Worm (Caenorhabditis elegans) whole organism, young adult: ENCODE measurements around the gene F55A11.8.

Experiments used
- B0261.1 ChIP-seq: sonication (generic microtip); optimal IDR thresholded peaks from 2 replicates; lab custom pipeline; 2016; ENCODE audit warnings: mild to moderate bottlenecking, missing genetic modification characterization, moderate library complexity, missing compliant biosample characterization
- F10E7.11 ChIP-seq: sonication (generic microtip); optimal IDR thresholded peaks from 2 replicates; lab custom pipeline; 2017; ENCODE audit warnings: mild to moderate bottlenecking, missing genetic modification characterization, moderate library complexity, missing compliant biosample characterization
- F49E8.2 ChIP-seq: sonication (generic microtip); optimal IDR thresholded peaks from 3 replicates; lab custom pipeline; 2017; ENCODE audit warnings: missing genetic modification characterization, mild to moderate bottlenecking, missing compliant biosample characterization, antibody characterized with exemption, moderate library complexity; ENCODE audit not compliant: insufficient read depth
- F55B11.4 ChIP-seq: sonication (generic microtip); optimal IDR thresholded peaks from 2 replicates; lab custom pipeline; 2016; ENCODE audit warnings: missing compliant biosample characterization, missing genetic modification characterization, borderline replicate concordance; ENCODE audit not compliant: insufficient read depth
- F57C9.4 ChIP-seq: sonication (generic microtip); optimal IDR thresholded peaks from 2 replicates; lab custom pipeline; 2017; ENCODE audit warnings: mild to moderate bottlenecking, missing genetic modification characterization, missing compliant biosample characterization
- K11D2.4 ChIP-seq: fragments of 200-800 bp; sonication (Bioruptor generic); IDR thresholded peaks from 2 replicates; pipeline ENCODE4 v1.3.6; 2022; ENCODE audit warnings: missing genetic modification reagents, missing genetic modification characterization, missing compliant biosample characterization
- K12H6.12 ChIP-seq: fragments of 200-800 bp; sonication (Bioruptor generic); optimal IDR thresholded peaks from 2 replicates; lab custom pipeline; 2018; ENCODE audit warnings: mild to moderate bottlenecking, missing genetic modification characterization, missing compliant biosample characterization
- Y53G8AR.9 ChIP-seq: fragments of 200-800 bp; sonication (Bioruptor generic); conservative IDR thresholded peaks from 2 replicates; pipeline ENCODE4 v1.3.6; 2022; ENCODE audit warnings: missing genetic modification reagents, missing genetic modification characterization, missing compliant biosample characterization
- aptf-2 ChIP-seq: fragments of 200-800 bp; sonication (Bioruptor generic); conservative IDR thresholded peaks from 2 replicates; pipeline ENCODE4 v1.3.6; 2022; ENCODE audit warnings: missing genetic modification reagents, missing genetic modification characterization, missing compliant biosample characterization
- atf-7 ChIP-seq: sonication (generic microtip); optimal IDR thresholded peaks from 2 replicates; lab custom pipeline; 2017; ENCODE audit warnings: mild to moderate bottlenecking, missing genetic modification characterization, missing compliant biosample characterization
- attf-5 ChIP-seq: fragments of 200-800 bp; sonication (Bioruptor generic); optimal IDR thresholded peaks from 2 replicates; lab custom pipeline; 2018; ENCODE audit warnings: mild to moderate bottlenecking, missing genetic modification characterization, missing compliant biosample characterization
- bed-2 ChIP-seq: fragments of 200-800 bp; sonication (Bioruptor generic); IDR thresholded peaks from 2 replicates; pipeline ENCODE4 v1.3.6; 2022; ENCODE audit warnings: missing genetic modification reagents, missing genetic modification characterization, missing compliant biosample characterization
- ceh-27 ChIP-seq: fragments of 200-800 bp; sonication (Bioruptor generic); optimal IDR thresholded peaks from 2 replicates; lab custom pipeline; 2018; ENCODE audit warnings: mild to moderate bottlenecking, missing genetic modification characterization, moderate library complexity, missing compliant biosample characterization
- ceh-91 ChIP-seq: fragments of 200-800 bp; sonication (Bioruptor generic); IDR thresholded peaks from 2 replicates; pipeline ENCODE4 v1.3.6; 2022; ENCODE audit warnings: missing genetic modification reagents, missing genetic modification characterization, missing compliant biosample characterization
- dpff-1 ChIP-seq: sonication (generic microtip); optimal IDR thresholded peaks from 2 replicates; lab custom pipeline; 2017; ENCODE audit warnings: mild to moderate bottlenecking, missing genetic modification characterization, missing compliant biosample characterization
- egl-44 ChIP-seq: fragments of 200-800 bp; sonication (Bioruptor generic); IDR thresholded peaks from 2 replicates; pipeline ENCODE4 v1.3.6; 2022; ENCODE audit warnings: missing genetic modification reagents, missing genetic modification characterization, missing compliant biosample characterization
- hlh-12 ChIP-seq: sonication (generic microtip); optimal IDR thresholded peaks from 2 replicates; lab custom pipeline; 2016; ENCODE audit warnings: missing genetic modification characterization, missing compliant biosample characterization
- hmg-20 ChIP-seq: fragments of 200-800 bp; sonication (Bioruptor generic); IDR thresholded peaks from 2 replicates; pipeline ENCODE4 v1.3.6; 2022; ENCODE audit warnings: missing genetic modification reagents, missing genetic modification characterization, missing compliant biosample characterization
- let-526 ChIP-seq: fragments of 200-800 bp; sonication (Bioruptor generic); IDR thresholded peaks from 2 replicates; pipeline ENCODE4 v1.3.6; 2022; ENCODE audit warnings: missing genetic modification reagents, missing genetic modification characterization, missing compliant biosample characterization
- lin-40 ChIP-seq: sonication (generic microtip); optimal IDR thresholded peaks from 2 replicates; lab custom pipeline; 2016; ENCODE audit warnings: missing genetic modification characterization, mild to moderate bottlenecking, missing compliant biosample characterization, missing genotype, missing genetic modification reagents
- lsl-1 ChIP-seq: fragments of 200-800 bp; sonication (Bioruptor generic); optimal IDR thresholded peaks from 2 replicates; lab custom pipeline; 2018; ENCODE audit warnings: mild to moderate bottlenecking, missing genetic modification characterization, moderate library complexity, missing compliant biosample characterization
- lsy-27 ChIP-seq: sonication (generic microtip); optimal IDR thresholded peaks from 2 replicates; lab custom pipeline; 2017; ENCODE audit warnings: missing genetic modification characterization, mild to moderate bottlenecking, missing compliant biosample characterization, antibody characterized with exemption, missing genotype, borderline replicate concordance; ENCODE audit not compliant: insufficient read depth
- madf-10 ChIP-seq: sonication (generic microtip); optimal IDR thresholded peaks from 2 replicates; lab custom pipeline; 2016; ENCODE audit warnings: mild to moderate bottlenecking, missing genetic modification characterization, missing compliant biosample characterization
- madf-6 ChIP-seq: fragments of 200-800 bp; sonication (Bioruptor generic); IDR thresholded peaks from 2 replicates; pipeline ENCODE4 v1.3.6; 2022; ENCODE audit warnings: missing genetic modification reagents, missing genetic modification characterization, missing compliant biosample characterization
- nhr-179 ChIP-seq: sonication (generic microtip); optimal IDR thresholded peaks from 2 replicates; lab custom pipeline; 2016; ENCODE audit warnings: mild to moderate bottlenecking, missing genetic modification characterization, missing compliant biosample characterization
- nhr-80 ChIP-seq: sonication (generic microtip); optimal IDR thresholded peaks from 2 replicates; lab custom pipeline; 2016; ENCODE audit warnings: missing genetic modification characterization, missing compliant biosample characterization
- nhr-90 ChIP-seq: sonication (generic microtip); optimal IDR thresholded peaks from 2 replicates; lab custom pipeline; 2016; ENCODE audit warnings: missing genotype, mild to moderate bottlenecking, missing genetic modification characterization, missing compliant biosample characterization
- sdz-38 ChIP-seq: sonication (generic microtip); optimal IDR thresholded peaks from 2 replicates; lab custom pipeline; 2016; ENCODE audit warnings: missing genotype, missing genetic modification characterization, missing compliant biosample characterization
- somi-1 ChIP-seq: fragments of 200-800 bp; sonication (Bioruptor generic); optimal IDR thresholded peaks from 2 replicates; lab custom pipeline; 2018; ENCODE audit warnings: mild to moderate bottlenecking, missing genetic modification characterization, missing compliant biosample characterization
- tbp1 ChIP-seq: fragments of 200-800 bp; sonication (Bioruptor generic); optimal IDR thresholded peaks from 2 replicates; lab custom pipeline; 2018; ENCODE audit warnings: mild to moderate bottlenecking, missing genetic modification characterization, missing compliant biosample characterization
- tbx-9 ChIP-seq: sonication (generic microtip); optimal IDR thresholded peaks from 2 replicates; lab custom pipeline; 2016; ENCODE audit warnings: borderline replicate concordance, missing genetic modification characterization, inconsistent platforms, missing compliant biosample characterization
- tlf-1 ChIP-seq: fragments of 200-800 bp; sonication (Bioruptor generic); optimal IDR thresholded peaks from 2 replicates; lab custom pipeline; 2018; ENCODE audit warnings: mild to moderate bottlenecking, missing genetic modification characterization, missing compliant biosample characterization
- unc-130 ChIP-seq: sonication (generic microtip); optimal IDR thresholded peaks from 2 replicates; lab custom pipeline; 2016; ENCODE audit warnings: missing genetic modification reagents, missing genetic modification characterization, missing compliant biosample characterization
- xnd-1 ChIP-seq: sonication (generic microtip); optimal IDR thresholded peaks from 2 replicates; lab custom pipeline; 2016; ENCODE audit warnings: missing genotype, missing genetic modification reagents, missing genetic modification characterization, missing compliant biosample characterization
- ztf-18 ChIP-seq: sonication (generic microtip); optimal IDR thresholded peaks from 2 replicates; lab custom pipeline; 2016; ENCODE audit warnings: missing genotype, mild to moderate bottlenecking, missing genetic modification characterization, missing compliant biosample characterization

F55A11.8 gene

ce11 chrV:11741078-11741477 lies 46.9 kb upstream of the F55A11.8 start:
- TF ChIP-seq B0261.1 (no peak), egl-44 (GFP tag; lab: Robert Waterston, UW) (no peak), nhr-90 (tag; lab: Kevin White, UChicago) (no peak), unc-130 (GFP tag; lab: Kevin White, UChicago) (no peak), hlh-12 (tag; lab: Kevin White, UChicago) (no peak), lsl-1 (GFP tag; lab: Kevin White, UChicago) (no peak), Y53G8AR.9 (GFP tag; lab: Robert Waterston, UW) (no peak), let-526 (GFP tag; lab: Robert Waterston, UW) (no peak), tbp1 (no peak), F57C9.4 (tag; lab: Kevin White, UChicago) (no peak), K11D2.4 (GFP tag; lab: Robert Waterston, UW) (no peak), nhr-179 (tag; lab: Kevin White, UChicago) (no peak), lsy-27 (tag; lab: Kevin White, UChicago) (no peak), hmg-20 (no peak), xnd-1 (tag; lab: Kevin White, UChicago) (no peak), madf-10 (tag; lab: Kevin White, UChicago) (no peak), K12H6.12 (tag; lab: Kevin White, UChicago) (no peak), aptf-2 (GFP tag; lab: Robert Waterston, UW) (no peak), dpff-1 (tag; lab: Kevin White, UChicago) (no peak)

ce11 chrV:11751480-11751879 lies 36.5 kb upstream of the F55A11.8 start:
- TF ChIP-seq atf-7 = no peak
- TF ChIP-seq tbx-9 = no peak
- TF ChIP-seq F55B11.4 (tag; lab: Kevin White, UChicago) = no peak
- TF ChIP-seq F49E8.2 (tag; lab: Kevin White, UChicago) = no peak
- TF ChIP-seq F10E7.11 (tag; lab: Kevin White, UChicago) = no peak
- no peak for TF ChIP-seq bed-2 (GFP tag; lab: Robert Waterston, UW)

ce11 chrV:11755848-11756247 lies 32.1 kb upstream of the F55A11.8 start:
- TF ChIP-seq ceh-91 (GFP tag; lab: Robert Waterston, UW) (no peak), tlf-1 (GFP tag; lab: Kevin White, UChicago) (no peak), lin-40 (no peak), nhr-80 (tag; lab: Kevin White, UChicago) (peak; percentile 84), lsl-1 (GFP tag; lab: Kevin White, UChicago) (no peak), attf-5 (no peak), sdz-38 (tag; lab: Kevin White, UChicago) (no peak)

- TF ChIP-seq madf-10 (tag; lab: Kevin White, UChicago) (no peak), hmg-20 (no peak), ztf-18 (tag; lab: Kevin White, UChicago) (no peak), madf-6 (GFP tag; lab: Robert Waterston, UW) (no peak), ceh-27 (GFP tag; lab: Kevin White, UChicago) (no peak), somi-1 (GFP tag; lab: Kevin White, UChicago) (no peak), F55B11.4 (tag; lab: Kevin White, UChicago) (no peak)
These were observed 30.6 kb upstream of the F55A11.8 start, which contains the start of gene smoc-1 for ce11 chrV:11757358-11757757. Gene smoc-1 (plus strand): TSS chrV:11757658.
